Fruit fly (Drosophila melanogaster): ENCODE data around the gene Hex-t2.

DNA sequence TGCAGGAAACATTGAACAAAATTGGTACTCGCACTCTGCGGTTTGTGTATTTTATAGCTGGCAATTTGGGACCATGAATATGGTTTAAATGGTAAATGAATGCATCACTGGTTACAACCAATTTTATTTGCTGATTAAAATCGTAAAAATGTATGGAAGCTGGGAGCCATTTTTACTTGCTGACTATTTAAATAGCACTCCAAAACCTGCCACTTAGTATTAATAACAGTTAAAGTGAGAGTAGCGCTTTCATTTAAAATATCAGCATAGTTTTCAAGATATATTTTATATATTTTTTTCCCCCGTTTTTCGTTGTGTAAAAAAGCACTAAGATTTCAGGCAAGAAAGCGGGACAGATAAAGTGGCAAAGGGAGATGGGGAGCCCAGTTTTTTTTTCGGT is 34.0 kb downstream of the Hex-t2 start:
- TF ChIP-seq CG33017 (tag; optimal IDR thresholded peaks at IDR 0.05) (no peak), tj (GFP tag; optimal IDR thresholded peaks at IDR 0.05) (no peak), kay (GFP tag; ENCODE audit: borderline replicate concordance) (no peak), Crg-1 (GFP tag; optimal IDR thresholded peaks at IDR 0.05) (no peak), toe (GFP tag; optimal IDR thresholded peaks at IDR 0.05) (no peak), bab1 (GFP tag; optimal IDR thresholded peaks at IDR 0.05) (no peak)

Data from whole organism, adult.